Fruit fly (Drosophila melanogaster) whole organism, embryonic: ENCODE results near the gene CG10486.

ENCODE experiments used
- Adf1 ChIP-seq: fragments of 200-800 bp; sonication (Bioruptor generic); IDR thresholded peaks from 2 replicates; pipeline ENCODE4 v1.3.6; 2022; ENCODE audit warnings: missing biosample characterization, missing genetic modification characterization
- Bgb ChIP-seq: fragments of 200-800 bp; sonication (Bioruptor generic); IDR thresholded peaks from 2 replicates; pipeline ENCODE4 v1.3.6; 2022; ENCODE audit warnings: missing biosample characterization, missing genetic modification characterization; ENCODE audit not compliant: partially characterized antibody
- CG1024 ChIP-seq: fragments of 200-800 bp; sonication (Bioruptor generic); IDR thresholded peaks from 2 replicates; pipeline ENCODE4 v1.3.6; 2022; ENCODE audit warnings: missing biosample characterization, missing genetic modification characterization
- CG10431 ChIP-seq: fragments of 200-800 bp; sonication (Bioruptor generic); optimal IDR thresholded peaks from 3 replicates; lab custom pipeline; 2018; ENCODE audit warnings: missing biosample characterization, mild to moderate bottlenecking, missing genetic modification characterization
- CG10565 ChIP-seq: fragments of 200-800 bp; sonication (Bioruptor generic); optimal IDR thresholded peaks from 3 replicates; lab custom pipeline; 2016; ENCODE audit warnings: missing biosample characterization, mild to moderate bottlenecking, missing genetic modification characterization
- CG12104 ChIP-seq: fragments of 200-800 bp; sonication (Bioruptor generic); optimal IDR thresholded peaks from 3 replicates; lab custom pipeline; 2016; ENCODE audit warnings: missing biosample characterization, missing genetic modification characterization
- CG12299 ChIP-seq: fragments of 200-800 bp; sonication (Bioruptor generic); optimal IDR thresholded peaks from 2 replicates; lab custom pipeline; 2018; ENCODE audit warnings: missing biosample characterization, mild to moderate bottlenecking, missing genetic modification characterization
- CG12659 ChIP-seq: fragments of 200-800 bp; sonication (Bioruptor generic); optimal IDR thresholded peaks from 3 replicates; lab custom pipeline; 2017; ENCODE audit warnings: mild to moderate bottlenecking, missing biosample characterization, missing genetic modification reagents, missing genetic modification characterization
- CG13894 ChIP-seq: fragments of 200-800 bp; sonication (Bioruptor generic); optimal IDR thresholded peaks from 3 replicates; lab custom pipeline; 2018; ENCODE audit warnings: missing biosample characterization, mild to moderate bottlenecking, missing genetic modification characterization, moderate library complexity
- CG14965 ChIP-seq: fragments of 200-800 bp; sonication (Bioruptor generic); optimal IDR thresholded peaks from 2 replicates; lab custom pipeline; 2016; ENCODE audit warnings: missing biosample characterization, missing genetic modification characterization, borderline replicate concordance
- CG17359 ChIP-seq: fragments of 200-800 bp; sonication (Bioruptor generic); optimal IDR thresholded peaks from 3 replicates; lab custom pipeline; 2018; ENCODE audit warnings: missing biosample characterization, mild to moderate bottlenecking, missing genetic modification characterization, moderate library complexity
- CG17829 ChIP-seq: fragments of 200-800 bp; optimal IDR thresholded peaks from 2 replicates; lab custom pipeline; 2019; ENCODE audit warnings: missing biosample characterization, mild to moderate bottlenecking, missing genetic modification characterization, moderate library complexity
- CG1832 ChIP-seq: fragments of 200-800 bp; sonication (Bioruptor generic); optimal IDR thresholded peaks from 2 replicates; lab custom pipeline; 2017; ENCODE audit warnings: missing biosample characterization, mild to moderate bottlenecking, missing genetic modification characterization, inconsistent platforms
- CG2129 ChIP-seq: fragments of 200-800 bp; sonication (Bioruptor generic); IDR thresholded peaks from 2 replicates; pipeline ENCODE4 v1.3.6; 2022; ENCODE audit warnings: missing biosample characterization, missing genetic modification characterization; ENCODE audit not compliant: partially characterized antibody
- CG2202 ChIP-seq: fragments of 200-800 bp; sonication (Bioruptor generic); optimal IDR thresholded peaks from 2 replicates; lab custom pipeline; 2018; ENCODE audit warnings: missing biosample characterization, mild to moderate bottlenecking, missing genetic modification characterization
- CG31441 ChIP-seq: fragments of 200-800 bp; sonication (Bioruptor generic); IDR thresholded peaks from 2 replicates; pipeline ENCODE4 v1.3.6; 2022; ENCODE audit warnings: missing biosample characterization, missing genetic modification characterization
- CG3281 ChIP-seq: fragments of 200-800 bp; sonication (Bioruptor generic); optimal IDR thresholded peaks from 3 replicates; lab custom pipeline; 2017; ENCODE audit warnings: missing biosample characterization, mild to moderate bottlenecking, missing genetic modification characterization
- CG34376 ChIP-seq: fragments of 200-800 bp; sonication (Bioruptor generic); optimal IDR thresholded peaks from 2 replicates; lab custom pipeline; 2018; ENCODE audit warnings: missing biosample characterization, mild to moderate bottlenecking, missing genetic modification characterization
- CG43689 ChIP-seq: fragments of 200-800 bp; sonication (Bioruptor generic); IDR thresholded peaks from 2 replicates; pipeline ENCODE4 v1.3.6; 2022; ENCODE audit warnings: missing biosample characterization, missing genetic modification characterization
- CG4854 ChIP-seq: fragments of 200-800 bp; sonication (Bioruptor generic); optimal IDR thresholded peaks from 2 replicates; lab custom pipeline; 2016; ENCODE audit warnings: missing biosample characterization, missing genetic modification characterization, inconsistent platforms
- CG5245 ChIP-seq: fragments of 200-800 bp; sonication (Bioruptor generic); optimal IDR thresholded peaks from 3 replicates; lab custom pipeline; 2016; ENCODE audit warnings: missing biosample characterization, missing genetic modification characterization
- CG6254 ChIP-seq: fragments of 200-800 bp; sonication (Bioruptor generic); optimal IDR thresholded peaks from 3 replicates; lab custom pipeline; 2017; ENCODE audit warnings: mild to moderate bottlenecking, missing biosample characterization, missing genetic modification reagents, missing genetic modification characterization
- CG9817 ChIP-seq: fragments of 200-800 bp; sonication (Bioruptor generic); optimal IDR thresholded peaks from 2 replicates; lab custom pipeline; 2018; ENCODE audit warnings: missing biosample characterization, mild to moderate bottlenecking, missing genetic modification characterization, moderate library complexity
- CHES-1-like ChIP-seq: fragments of 200-800 bp; sonication (Bioruptor generic); optimal IDR thresholded peaks from 2 replicates; lab custom pipeline; 2016; ENCODE audit warnings: missing biosample characterization, missing genetic modification characterization
- Dad ChIP-seq: fragments of 200-800 bp; sonication (Bioruptor generic); optimal IDR thresholded peaks from 3 replicates; lab custom pipeline; 2016; ENCODE audit warnings: missing biosample characterization, missing genetic modification characterization
- Dek ChIP-seq: fragments of 200-800 bp; sonication (Bioruptor generic); optimal IDR thresholded peaks from 3 replicates; lab custom pipeline; 2019; ENCODE audit warnings: missing biosample characterization, mild to moderate bottlenecking, missing genetic modification characterization, moderate library complexity
- Lim3 ChIP-seq: fragments of 200-800 bp; sonication (Bioruptor generic); IDR thresholded peaks from 2 replicates; pipeline ENCODE4 v1.3.6; 2022; ENCODE audit warnings: missing biosample characterization, missing genetic modification characterization
- Opbp ChIP-seq: fragments of 200-800 bp; sonication (Bioruptor generic); IDR thresholded peaks from 3 replicates; pipeline ENCODE4 v1.3.6; 2022; ENCODE audit warnings: missing biosample characterization, missing genetic modification characterization; ENCODE audit not compliant: partially characterized antibody
- Sry-δ ChIP-seq: fragments of 200-800 bp; sonication (Bioruptor generic); optimal IDR thresholded peaks from 2 replicates; lab custom pipeline; 2016; ENCODE audit warnings: missing biosample characterization, missing genetic modification characterization
- Xbp1 ChIP-seq: fragments of 200-800 bp; sonication (Bioruptor generic); optimal IDR thresholded peaks from 3 replicates; lab custom pipeline; 2016; ENCODE audit warnings: missing biosample characterization, mild to moderate bottlenecking, missing genetic modification characterization
- abd-A ChIP-seq: fragments of 200-800 bp; sonication (Bioruptor generic); optimal IDR thresholded peaks from 3 replicates; lab custom pipeline; 2019; ENCODE audit warnings: missing biosample characterization, mild to moderate bottlenecking, missing genetic modification characterization, moderate library complexity
- chm ChIP-seq: fragments of 200-800 bp; sonication (Bioruptor generic); IDR thresholded peaks from 2 replicates; pipeline ENCODE4 v1.3.6; 2022; ENCODE audit warnings: missing biosample characterization, missing genetic modification characterization
- cwo ChIP-seq: fragments of 200-800 bp; sonication (Bioruptor generic); optimal IDR thresholded peaks from 3 replicates; lab custom pipeline; 2017; ENCODE audit warnings: missing biosample characterization, missing genetic modification characterization, mild to moderate bottlenecking, moderate library complexity, missing genetic modification reagents
- dmrt11E ChIP-seq: fragments of 200-800 bp; sonication (Bioruptor generic); optimal IDR thresholded peaks from 3 replicates; lab custom pipeline; 2018; ENCODE audit warnings: missing biosample characterization, mild to moderate bottlenecking, missing genetic modification characterization, moderate library complexity
- dmrt99B ChIP-seq: fragments of 200-800 bp; sonication (Bioruptor generic); optimal IDR thresholded peaks from 2 replicates; lab custom pipeline; 2018; ENCODE audit warnings: missing biosample characterization, mild to moderate bottlenecking, missing genetic modification characterization, moderate library complexity
- eyg ChIP-seq: fragments of 200-800 bp; sonication (Bioruptor generic); optimal IDR thresholded peaks from 3 replicates; lab custom pipeline; 2016; ENCODE audit warnings: missing biosample characterization, missing genetic modification characterization
- fru ChIP-seq: fragments of >200 bp; optimal IDR thresholded peaks from 2 replicates; lab custom pipeline; 2017
- gcm2 ChIP-seq: fragments of 200-800 bp; sonication (Bioruptor generic); optimal IDR thresholded peaks from 2 replicates; lab custom pipeline; 2016; ENCODE audit warnings: missing biosample characterization, missing genetic modification characterization
- grn ChIP-seq: fragments of 200-800 bp; sonication (Bioruptor generic); optimal IDR thresholded peaks from 3 replicates; lab custom pipeline; 2017; ENCODE audit warnings: missing biosample characterization, missing genetic modification characterization
- insv ChIP-seq, 2 experiments: fragments of 200-800 bp; sonication (Bioruptor generic); optimal IDR thresholded peaks; 3 replicates each; lab custom pipeline; 2016 to 2018; ENCODE audit warnings: missing biosample characterization in 2 of 2, missing genetic modification characterization in 2 of 2
- ken ChIP-seq: fragments of 200-800 bp; sonication (Bioruptor generic); IDR thresholded peaks from 3 replicates; pipeline ENCODE4 v1.3.6; 2022; ENCODE audit warnings: missing biosample characterization, missing genetic modification characterization
- mld ChIP-seq: fragments of 200-800 bp; sonication (Bioruptor generic); IDR thresholded peaks from 3 replicates; pipeline ENCODE4 v1.3.6; 2022; ENCODE audit warnings: missing biosample characterization, missing genetic modification characterization; ENCODE audit not compliant: partially characterized antibody
- org-1 ChIP-seq: fragments of 200-800 bp; sonication (Bioruptor generic); optimal IDR thresholded peaks from 2 replicates; lab custom pipeline; 2017; ENCODE audit warnings: missing biosample characterization, missing genetic modification characterization
- pfk ChIP-seq: fragments of 200-800 bp; sonication (Bioruptor generic); optimal IDR thresholded peaks from 2 replicates; lab custom pipeline; 2018; ENCODE audit warnings: missing biosample characterization, mild to moderate bottlenecking, missing genetic modification characterization, moderate library complexity
- phol ChIP-seq: fragments of 200-800 bp; sonication (Bioruptor generic); optimal IDR thresholded peaks from 3 replicates; lab custom pipeline; 2018; ENCODE audit warnings: missing biosample characterization, mild to moderate bottlenecking, missing genetic modification characterization, moderate library complexity
- pros ChIP-seq: fragments of 200-800 bp; sonication (Bioruptor generic); optimal IDR thresholded peaks from 3 replicates; lab custom pipeline; 2019; ENCODE audit warnings: missing biosample characterization, mild to moderate bottlenecking, missing genetic modification characterization, moderate library complexity
- sens-2 ChIP-seq: fragments of 200-800 bp; sonication (Bioruptor generic); IDR thresholded peaks from 2 replicates; pipeline ENCODE4 v1.3.6; 2022; ENCODE audit warnings: missing biosample characterization, missing genetic modification characterization
- sna ChIP-seq: fragments of 200-800 bp; sonication (Bioruptor generic); IDR thresholded peaks from 2 replicates; pipeline ENCODE4 v1.3.6; 2022; ENCODE audit warnings: missing biosample characterization, missing genetic modification characterization; ENCODE audit not compliant: partially characterized antibody
- sug ChIP-seq: fragments of 200-800 bp; optimal IDR thresholded peaks from 2 replicates; lab custom pipeline; 2019; ENCODE audit warnings: missing biosample characterization, mild to moderate bottlenecking, missing genetic modification characterization, moderate library complexity
- toy ChIP-seq: fragments of 200-800 bp; sonication (Bioruptor generic); IDR thresholded peaks from 2 replicates; pipeline ENCODE4 v1.3.6; 2022; ENCODE audit warnings: missing biosample characterization, missing genetic modification characterization
- wdn ChIP-seq: fragments of 200-800 bp; sonication (Bioruptor generic); IDR thresholded peaks from 2 replicates; pipeline ENCODE4 v1.3.6; 2022; ENCODE audit warnings: missing biosample characterization, missing genetic modification characterization

CG10486 gene

DNA sequence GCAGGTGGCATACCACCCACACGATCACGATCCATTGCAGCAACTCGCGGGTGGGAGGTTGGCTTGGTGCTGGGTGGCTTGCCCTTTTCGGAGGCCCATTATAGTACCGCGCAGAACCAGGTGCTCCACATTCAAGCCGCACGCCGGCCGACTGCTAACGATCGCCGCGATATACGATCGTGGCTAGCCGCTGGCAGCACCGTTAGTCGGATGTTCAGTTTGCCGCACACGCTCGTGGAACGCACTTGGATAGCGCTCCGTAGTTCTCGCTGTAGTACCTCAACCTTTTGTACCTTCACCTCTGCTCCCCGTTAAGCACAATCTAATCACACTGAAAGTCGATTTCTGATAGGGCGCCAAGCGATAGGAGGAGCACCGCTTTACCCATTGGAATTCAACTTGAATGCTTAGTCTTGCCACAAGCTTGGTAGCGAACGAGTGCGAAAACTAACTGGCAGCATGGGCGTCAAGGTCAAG lies 17.2 kb upstream of the CG10486 start, which contains the start of gene CG33523 (continued):
- no peak for TF ChIP-seq gcm2 (GFP tag; lab: Kevin White, UChicago)
- no peak for TF ChIP-seq Xbp1 (GFP tag; lab: Kevin White, UChicago)
- TF ChIP-seq Lim3 (GFP tag; lab: Robert Waterston, UW), result no peak
- TF ChIP-seq sna (GFP tag; lab: Robert Waterston, UW), result no peak
- TF ChIP-seq CHES-1-like (GFP tag; lab: Kevin White, UChicago), result no peak
- no peak for TF ChIP-seq abd-A (tag; lab: Kevin White, UChicago)
- TF ChIP-seq CG2202 (tag; lab: Kevin White, UChicago), result no peak
- TF ChIP-seq Dad (GFP tag; lab: Kevin White, UChicago), result no peak
- TF ChIP-seq ken (GFP tag; lab: Robert Waterston, UW), result no peak
- TF ChIP-seq chm (GFP tag; lab: Robert Waterston, UW), result 0 out of 2 replicates have a peak, but pooled peaks have one; percentile 36
- TF ChIP-seq CG3281 (GFP tag; lab: Kevin White, UChicago), result no peak
- no peak for TF ChIP-seq CG5245 (GFP tag; lab: Kevin White, UChicago)
- TF ChIP-seq CG9817 (tag; lab: Kevin White, UChicago), result no peak
- no peak for TF ChIP-seq CG17359
- no peak for TF ChIP-seq Dek (tag; lab: Kevin White, UChicago)
- TF ChIP-seq cwo (GFP tag; lab: Kevin White, UChicago), result peak; percentile 40
- TF ChIP-seq CG4854, result no peak
- TF ChIP-seq CG12299 (tag; lab: Kevin White, UChicago), result no peak
- TF ChIP-seq CG43689, result no peak
- no peak for TF ChIP-seq toy (GFP tag; lab: Robert Waterston, UW)
- TF ChIP-seq insv (GFP tag; optimal IDR thresholded peaks at IDR 0.05; lab: Kevin White, UChicago), result no peak
- no peak for TF ChIP-seq CG12659 (GFP tag; lab: Kevin White, UChicago)
- TF ChIP-seq CG10431 (GFP tag; lab: Kevin White, UChicago), result no peak
- peak; percentile 43; the same call in 1 of the 2 replicates for TF ChIP-seq Bgb (GFP tag; lab: Robert Waterston, UW)
- TF ChIP-seq wdn, result no peak
- TF ChIP-seq CG17829 (tag; lab: Kevin White, UChicago), result no peak
- peak; percentile 70 for TF ChIP-seq CG34376
- TF ChIP-seq CG1024 (GFP tag; lab: Robert Waterston, UW), result no peak
- TF ChIP-seq phol, result no peak
- no peak for TF ChIP-seq pfk (GFP tag; lab: Kevin White, UChicago)
- TF ChIP-seq grn (GFP tag; lab: Kevin White, UChicago), result peak; percentile 89
- TF ChIP-seq CG14965 (GFP tag; lab: Kevin White, UChicago), result no peak
- no peak for TF ChIP-seq CG6254 (GFP tag; lab: Kevin White, UChicago)
- no peak for TF ChIP-seq dmrt99B
- no peak for TF ChIP-seq CG13894 (tag; lab: Kevin White, UChicago)
- no peak for TF ChIP-seq pros (GFP tag; lab: Kevin White, UChicago)
- TF ChIP-seq org-1 (GFP tag; lab: Kevin White, UChicago), result no peak
- TF ChIP-seq CG2129 (GFP tag; lab: Robert Waterston, UW), result no peak
- TF ChIP-seq CG31441 (GFP tag; lab: Robert Waterston, UW), result no peak
- peak; percentile 55; the same call in 1 of the 2 replicates for TF ChIP-seq Adf1
- TF ChIP-seq eyg, result no peak
- no peak for TF ChIP-seq Sry-δ (GFP tag; lab: Kevin White, UChicago)
- no peak for TF ChIP-seq sens-2 (GFP tag; lab: Robert Waterston, UW)
- no peak for TF ChIP-seq CG10565 (GFP tag; lab: Kevin White, UChicago)
- TF ChIP-seq fru, result no peak
- TF ChIP-seq dmrt11E (tag; lab: Kevin White, UChicago), result no peak
- no peak for TF ChIP-seq mld (GFP tag; lab: Robert Waterston, UW)
- no peak for TF ChIP-seq CG1832 (GFP tag; lab: Kevin White, UChicago)
- peak; percentile 82 for TF ChIP-seq sug (tag; lab: Kevin White, UChicago)
- TF ChIP-seq CG12104 (GFP tag; lab: Kevin White, UChicago), result no peak
- TF ChIP-seq Opbp, result no peak
